Worm (Caenorhabditis elegans) whole organism, L1 larva: ENCODE measurements around the gene ppgn-1.

ENCODE experiments used
- C04F5.9 ChIP-seq: sonication (generic microtip); optimal IDR thresholded peaks from 2 replicates; lab custom pipeline; 2016; ENCODE audit warnings: missing genetic modification characterization, missing compliant biosample characterization
- C16A3.4 ChIP-seq: fragments of 150-350 bp; optimal IDR thresholded peaks from 2 replicates; lab custom pipeline; 2014; ENCODE audit warnings: missing biosample characterization, missing genetic modification characterization
- F16B12.6 ChIP-seq: fragments of 150-350 bp; optimal IDR thresholded peaks from 2 replicates; lab custom pipeline; 2014; ENCODE audit warnings: missing biosample characterization, missing genetic modification characterization
- ama-1 ChIP-seq: fragments of 150-350 bp; optimal IDR thresholded peaks from 2 replicates; lab custom pipeline; 2014
- ceh-63 ChIP-seq: fragments of 200-800 bp; sonication (Bioruptor generic); optimal IDR thresholded peaks from 2 replicates; lab custom pipeline; 2018; ENCODE audit warnings: mild to moderate bottlenecking, missing genetic modification characterization, missing compliant biosample characterization
- ceh-8 ChIP-seq: fragments of 200-800 bp; sonication (Bioruptor generic); optimal IDR thresholded peaks from 2 replicates; lab custom pipeline; 2018; ENCODE audit warnings: mild to moderate bottlenecking, missing genetic modification characterization, moderate library complexity, missing compliant biosample characterization
- ceh-88 ChIP-seq: fragments of 200-800 bp; sonication (Bioruptor generic); IDR thresholded peaks from 2 replicates; pipeline ENCODE4 v1.3.6; 2022; ENCODE audit warnings: missing genetic modification characterization, missing compliant biosample characterization
- dsc-1 ChIP-seq: sonication (generic microtip); optimal IDR thresholded peaks from 2 replicates; lab custom pipeline; 2016; ENCODE audit warnings: mild to moderate bottlenecking, missing genetic modification characterization, missing compliant biosample characterization
- efl-1 ChIP-seq, 4 experiments: fragments of 150-350 bp; optimal IDR thresholded peaks in 3 of 4; peaks in 1 of 4; 1 replicate in 1 of 4; 2 replicates in 3 of 4; lab custom pipeline; 2014; ENCODE audit warnings: missing biosample characterization in 2 of 4, missing genetic modification characterization in 2 of 4, missing genetic modification reagents in 2 of 4
- efl-3 ChIP-seq: fragments of 200-800 bp; sonication (Bioruptor generic); optimal IDR thresholded peaks from 2 replicates; lab custom pipeline; 2018; ENCODE audit warnings: mild to moderate bottlenecking, missing genetic modification characterization, missing compliant biosample characterization
- egl-13 ChIP-seq: sonication (generic microtip); optimal IDR thresholded peaks from 2 replicates; lab custom pipeline; 2016; ENCODE audit warnings: missing genotype, missing genetic modification reagents, missing genetic modification characterization, missing compliant biosample characterization
- elt-2 ChIP-seq: sonication (generic microtip); optimal IDR thresholded peaks from 2 replicates; lab custom pipeline; 2016; ENCODE audit warnings: missing genetic modification characterization, mild to moderate bottlenecking, inconsistent platforms, missing compliant biosample characterization, missing genetic modification reagents
- fkh-4 ChIP-seq: sonication (generic microtip); optimal IDR thresholded peaks from 2 replicates; lab custom pipeline; 2016; ENCODE audit warnings: missing compliant biosample characterization, missing genetic modification characterization, borderline replicate concordance
- fos-1 ChIP-seq: fragments of 150-350 bp; optimal IDR thresholded peaks from 2 replicates; lab custom pipeline; 2014; ENCODE audit warnings: missing biosample characterization, missing genetic modification characterization
- grh-1 ChIP-seq: fragments of 200-800 bp; sonication (Bioruptor generic); IDR thresholded peaks from 2 replicates; pipeline ENCODE4 v1.3.6; 2022; ENCODE audit warnings: missing genetic modification reagents, missing genetic modification characterization, missing compliant biosample characterization
- hlh-17 ChIP-seq: fragments of 200-800 bp; sonication (Bioruptor generic); optimal IDR thresholded peaks from 2 replicates; lab custom pipeline; 2018; ENCODE audit warnings: missing genetic modification characterization, mild to moderate bottlenecking, missing compliant biosample characterization, moderate library complexity, borderline replicate concordance
- irx-1 ChIP-seq: sonication (generic microtip); optimal IDR thresholded peaks from 2 replicates; lab custom pipeline; 2016; ENCODE audit warnings: missing genetic modification characterization, missing compliant biosample characterization
- lin-13 ChIP-seq: fragments of 150-350 bp; optimal IDR thresholded peaks from 2 replicates; lab custom pipeline; 2014; ENCODE audit warnings: missing biosample characterization, missing genetic modification reagents, missing genetic modification characterization
- lin-14 ChIP-seq: fragments of 200-800 bp; sonication (Bioruptor generic); optimal IDR thresholded peaks from 2 replicates; lab custom pipeline; 2018; ENCODE audit warnings: mild to moderate bottlenecking, missing genetic modification characterization, moderate library complexity, missing compliant biosample characterization
- lin-35 ChIP-seq, 2 experiments: fragments of 150-350 bp; optimal IDR thresholded peaks; 2 replicates each; lab custom pipeline; 2014; ENCODE audit warnings: missing biosample characterization in 2 of 2, missing genetic modification characterization in 2 of 2, missing genetic modification reagents in 2 of 2
- lir-3 ChIP-seq: sonication (generic microtip); optimal IDR thresholded peaks from 2 replicates; lab custom pipeline; 2016; ENCODE audit warnings: mild to moderate bottlenecking, missing genetic modification characterization, moderate library complexity, missing compliant biosample characterization; ENCODE audit not compliant: poor library complexity
- mab-9 ChIP-seq: fragments of 200-800 bp; sonication (Bioruptor generic); IDR thresholded peaks from 2 replicates; pipeline ENCODE4 v1.3.6; 2022; ENCODE audit warnings: missing genetic modification reagents, missing genetic modification characterization, missing compliant biosample characterization
- mdl-1 ChIP-seq, 2 experiments: fragments of 150-350 bp; optimal IDR thresholded peaks; 2 replicates each; lab custom pipeline; 2014 to 2017; ENCODE audit warnings: missing biosample characterization in 2 of 2, missing genetic modification characterization in 2 of 2, inconsistent platforms in 1 of 2
- mef-2 ChIP-seq: fragments of 150-350 bp; optimal IDR thresholded peaks from 2 replicates; lab custom pipeline; 2014; ENCODE audit warnings: missing biosample characterization, missing genetic modification characterization
- mep-1 ChIP-seq: fragments of 150-350 bp; optimal IDR thresholded peaks from 2 replicates; lab custom pipeline; 2014; ENCODE audit warnings: missing biosample characterization, missing genetic modification characterization
- nhr-19 ChIP-seq: fragments of 200-800 bp; sonication (Bioruptor generic); conservative IDR thresholded peaks from 2 replicates; pipeline ENCODE4 v1.3.6; 2022; ENCODE audit warnings: missing genetic modification characterization, missing compliant biosample characterization
- nhr-20 ChIP-seq: sonication (generic microtip); optimal IDR thresholded peaks from 2 replicates; lab custom pipeline; 2016; ENCODE audit warnings: mild to moderate bottlenecking, missing genetic modification characterization, missing compliant biosample characterization
- nhr-71 ChIP-seq: sonication (generic microtip); optimal IDR thresholded peaks from 2 replicates; lab custom pipeline; 2016; ENCODE audit warnings: mild to moderate bottlenecking, missing genetic modification characterization, moderate library complexity, missing compliant biosample characterization
- nhr-85 ChIP-seq: sonication (generic microtip); peaks from one replicate; lab custom pipeline; 2016; ENCODE audit warnings: missing genetic modification characterization, inconsistent platforms, missing compliant biosample characterization
- nhr-90 ChIP-seq: sonication (generic microtip); optimal IDR thresholded peaks from 2 replicates; lab custom pipeline; 2016; ENCODE audit warnings: mild to moderate bottlenecking, missing genetic modification characterization, missing compliant biosample characterization; ENCODE audit not compliant: poor library complexity
- pag-3 ChIP-seq: sonication (generic microtip); optimal IDR thresholded peaks from 2 replicates; lab custom pipeline; 2017; ENCODE audit warnings: missing genetic modification characterization, mild to moderate bottlenecking, missing compliant biosample characterization, antibody characterized with exemption, borderline replicate concordance; ENCODE audit not compliant: insufficient read depth
- pqm-1 ChIP-seq: sonication (generic microtip); optimal IDR thresholded peaks from 3 replicates; lab custom pipeline; 2017; ENCODE audit warnings: missing biosample characterization, missing genetic modification characterization
- skn-1 ChIP-seq: fragments of 150-350 bp; optimal IDR thresholded peaks from 2 replicates; lab custom pipeline; 2014; ENCODE audit warnings: missing biosample characterization, missing genetic modification characterization
- snpc-4 ChIP-seq: fragments of 150-350 bp; optimal IDR thresholded peaks from 2 replicates; lab custom pipeline; 2014; ENCODE audit warnings: missing biosample characterization, missing genetic modification characterization
- sox-4 ChIP-seq: sonication (generic microtip); optimal IDR thresholded peaks from 2 replicates; lab custom pipeline; 2016; ENCODE audit warnings: missing genetic modification characterization, missing compliant biosample characterization
- sup-37 ChIP-seq: fragments of 200-800 bp; sonication (Bioruptor generic); optimal IDR thresholded peaks from 2 replicates; lab custom pipeline; 2018; ENCODE audit warnings: mild to moderate bottlenecking, missing genetic modification characterization, missing compliant biosample characterization
- swsn-7 ChIP-seq: sonication (generic microtip); optimal IDR thresholded peaks from 2 replicates; lab custom pipeline; 2016; ENCODE audit warnings: missing genetic modification characterization, missing compliant biosample characterization
- tbx-2 ChIP-seq: sonication (generic microtip); optimal IDR thresholded peaks from 2 replicates; lab custom pipeline; 2016; ENCODE audit warnings: missing genetic modification characterization, missing compliant biosample characterization
- unc-62 ChIP-seq: fragments of 150-350 bp; optimal IDR thresholded peaks from 2 replicates; lab custom pipeline; 2014; ENCODE audit warnings: missing biosample characterization, missing genetic modification reagents, missing genetic modification characterization
- unc-98 ChIP-seq: fragments of 200-800 bp; sonication (Bioruptor generic); IDR thresholded peaks from 2 replicates; pipeline ENCODE4 v1.3.6; 2022; ENCODE audit warnings: missing genetic modification characterization, missing compliant biosample characterization
- zag-1 ChIP-seq: fragments of 150-350 bp; optimal IDR thresholded peaks from 2 replicates; lab custom pipeline; 2014; ENCODE audit warnings: missing biosample characterization, missing genetic modification characterization
- zip-4 ChIP-seq: fragments of 200-800 bp; sonication (Bioruptor generic); optimal IDR thresholded peaks from 2 replicates; lab custom pipeline; 2018; ENCODE audit warnings: mild to moderate bottlenecking, missing genetic modification characterization, moderate library complexity, missing compliant biosample characterization
- ztf-11 ChIP-seq, 2 experiments: sonication (generic microtip); optimal IDR thresholded peaks; 2 replicates each; lab custom pipeline; 2016 to 2017; ENCODE audit warnings: missing genetic modification characterization in 2 of 2, missing biosample characterization in 1 of 2, missing compliant biosample characterization in 1 of 2
- ztf-4 ChIP-seq: fragments of 150-350 bp; optimal IDR thresholded peaks from 2 replicates; lab custom pipeline; 2014; ENCODE audit warnings: missing biosample characterization, missing genetic modification characterization

The ppgn-1 gene

DNA sequence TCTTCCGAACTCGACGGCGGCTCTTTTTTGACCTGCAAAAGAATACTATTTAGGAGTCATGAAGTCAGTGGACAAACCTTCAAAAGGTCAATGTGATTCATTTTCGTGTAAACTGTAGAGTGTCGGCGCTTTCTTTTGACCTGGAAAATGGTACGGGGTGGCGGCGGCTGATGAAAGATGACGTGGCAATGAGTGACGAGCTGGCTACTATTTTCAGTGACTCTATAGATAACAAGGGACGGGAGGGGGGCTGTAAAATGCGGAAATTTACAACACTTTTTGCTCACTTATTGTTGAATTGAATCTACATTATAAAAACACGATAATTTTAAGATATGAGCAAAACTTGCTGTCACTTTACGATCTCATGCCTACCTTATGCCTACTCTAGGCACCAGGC lies 48.5 kb downstream of the ppgn-1 start, which contains the start of gene lin-1:
lin-1 (minus strand) TSS at position 101 of the 400 bp plus-strand sequence.
- no peak for TF ChIP-seq sox-4 (tag; lab: Kevin White, UChicago)

DNA sequence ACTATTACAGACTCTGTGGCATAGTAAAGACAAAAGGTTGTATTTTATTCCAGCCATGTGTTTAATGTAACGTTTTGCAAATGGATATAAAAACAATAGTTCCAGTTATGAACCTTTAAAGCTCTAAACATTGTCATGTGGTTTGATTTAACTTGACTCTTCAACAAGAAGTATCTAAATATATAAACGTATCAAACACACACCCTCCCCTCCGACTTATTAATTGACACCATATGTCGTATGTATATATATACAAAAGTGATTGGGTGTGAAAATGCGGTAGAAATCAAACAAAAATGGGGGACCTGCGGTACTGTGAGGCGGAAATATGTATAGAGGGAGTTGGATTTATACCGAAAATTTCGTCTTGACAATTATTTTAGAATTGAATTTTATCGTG lies 50.3 kb downstream of the ppgn-1 start:
- no peak for TF ChIP-seq unc-98 (GFP tag; lab: Robert Waterston, UW)
- TF ChIP-seq zag-1 (tag; lab: Kevin White, UChicago), result no peak
- no peak for TF ChIP-seq grh-1 (GFP tag; lab: Robert Waterston, UW)
- TF ChIP-seq ama-1 (lab: Kevin White, UChicago), result no peak
- peak; percentile 62 for TF ChIP-seq dsc-1 (tag; lab: Kevin White, UChicago)
- no peak for TF ChIP-seq nhr-19
- peak; percentile 61 for TF ChIP-seq fkh-4 (tag; lab: Kevin White, UChicago)

DNA sequence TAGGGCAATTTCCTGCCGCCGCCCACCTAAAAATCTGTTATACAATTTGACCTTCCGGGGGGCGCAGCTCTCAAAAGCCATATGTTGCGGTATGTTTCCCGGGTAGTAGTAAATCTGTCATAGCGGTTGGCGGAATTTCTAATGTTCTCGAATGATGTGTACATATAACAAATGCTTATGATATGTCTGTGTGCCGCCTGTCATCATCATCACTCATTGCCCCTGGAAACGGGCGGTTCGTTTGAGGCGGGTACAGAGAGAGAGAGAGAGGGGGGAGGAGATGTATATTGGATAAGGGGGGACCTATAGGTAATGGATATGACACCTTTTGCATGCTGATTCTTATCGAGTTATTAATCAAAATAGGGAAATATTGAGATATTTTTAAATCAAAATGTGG lies 52.1 kb downstream of the ppgn-1 start:
- no peak for TF ChIP-seq F16B12.6
- no peak for TF ChIP-seq ama-1 (lab: Kevin White, UChicago)
- no peak for TF ChIP-seq elt-2 (tag; lab: Kevin White, UChicago)
- TF ChIP-seq ztf-11 (tag; optimal IDR thresholded peaks at IDR 0.05; lab: Kevin White, UChicago), result peak in 1 of 2 experiments; percentile 33

DNA sequence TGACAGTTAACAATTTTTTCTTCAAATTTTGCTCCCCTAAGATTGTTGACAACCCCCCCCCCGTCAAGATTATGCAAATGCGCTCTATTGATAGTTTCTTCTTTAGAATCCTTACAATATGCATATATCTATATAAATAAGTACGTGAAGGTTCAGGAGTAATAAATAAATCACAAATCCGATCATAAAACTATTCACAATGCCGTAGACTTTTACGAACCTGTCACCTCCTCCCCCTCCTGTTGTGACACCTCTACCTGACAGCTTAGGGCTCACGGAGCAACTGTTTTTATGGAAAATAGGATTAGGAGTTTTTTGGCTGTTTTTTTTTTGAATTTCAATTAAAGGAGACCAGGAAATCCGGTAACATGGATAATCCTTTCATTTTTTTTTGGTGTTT lies 56.6 kb downstream of the ppgn-1 start:
- no peak for TF ChIP-seq ceh-88
- no peak for TF ChIP-seq nhr-71
- no peak for TF ChIP-seq grh-1 (GFP tag; lab: Robert Waterston, UW)
- TF ChIP-seq pag-3, result no peak
- no peak for TF ChIP-seq lin-35 (GFP tag; optimal IDR thresholded peaks at IDR 0.05; lab: Kevin White, UChicago)
- TF ChIP-seq swsn-7 (tag; lab: Kevin White, UChicago), result no peak
- TF ChIP-seq hlh-17 (GFP tag; lab: Kevin White, UChicago), result no peak
- no peak for TF ChIP-seq lin-13 (GFP tag; lab: Kevin White, UChicago)
- TF ChIP-seq zip-4 (GFP tag; lab: Kevin White, UChicago), result no peak
- no peak for TF ChIP-seq ceh-8
- TF ChIP-seq pqm-1 (tag; lab: Kevin White, UChicago), result no peak

DNA sequence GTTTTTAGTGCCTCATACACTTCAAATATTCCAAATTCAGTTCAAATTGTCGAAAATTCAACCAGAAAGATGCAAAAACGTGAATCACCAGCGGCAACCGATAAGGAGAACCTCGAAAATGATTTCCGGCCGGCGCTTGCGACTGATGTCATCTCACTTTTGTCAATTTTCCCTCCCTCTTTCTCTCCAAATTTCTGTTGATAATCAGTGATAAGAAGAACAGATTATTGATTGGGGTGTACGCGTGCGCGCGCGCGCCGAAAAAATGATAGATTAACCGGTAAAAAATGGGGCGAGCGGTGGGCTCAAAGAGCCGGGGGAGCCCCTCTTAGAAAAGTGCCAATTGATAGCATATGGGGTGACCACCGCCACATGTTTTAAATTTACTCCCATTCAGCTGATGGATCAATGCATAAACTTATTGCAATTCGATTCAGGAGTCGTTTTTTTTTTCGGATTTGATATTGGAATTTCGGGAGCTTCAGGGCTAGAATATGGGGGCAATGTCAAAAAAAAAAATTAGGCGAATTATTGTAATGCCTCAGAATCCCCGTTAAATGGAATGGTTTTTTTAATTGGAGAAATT lies 64.2 kb downstream of the ppgn-1 start:
- TF ChIP-seq C16A3.4 (tag; lab: Kevin White, UChicago) (no peak), mab-9 (GFP tag; lab: Robert Waterston, UW) (no peak), efl-3 (GFP tag; lab: Kevin White, UChicago) (no peak), C04F5.9 (no peak), nhr-85 (no peak), ceh-63 (GFP tag; lab: Kevin White, UChicago) (no peak), sup-37 (GFP tag; lab: Kevin White, UChicago) (no peak), fkh-4 (tag; lab: Kevin White, UChicago) (peak; percentile 59), lir-3 (tag; lab: Kevin White, UChicago) (no peak), dsc-1 (tag; lab: Kevin White, UChicago) (peak; percentile 85), mep-1 (tag; lab: Kevin White, UChicago) (no peak), unc-62 (GFP tag; lab: Kevin White, UChicago) (no peak), lin-14 (no peak), fos-1 (tag; lab: Kevin White, UChicago) (no peak), skn-1 (no peak), nhr-20 (tag; lab: Kevin White, UChicago) (no peak), mdl-1 (tag; optimal IDR thresholded peaks at IDR 0.05; lab: Kevin White, UChicago) (no peak), nhr-90 (tag; lab: Kevin White, UChicago) (no peak), ztf-4 (tag; lab: Kevin White, UChicago) (no peak), tbx-2 (tag; lab: Kevin White, UChicago) (no peak), pqm-1 (tag; lab: Kevin White, UChicago) (peak; percentile 25), snpc-4 (tag; lab: Kevin White, UChicago) (no peak), irx-1 (tag; lab: Kevin White, UChicago) (no peak), efl-1 (optimal IDR thresholded peaks at IDR 0.05; lab: Kevin White, UChicago) (no peak), efl-1 (GFP tag; optimal IDR thresholded peaks at IDR 0.05 in 1 of 2; lab: Kevin White, UChicago) (peak in 1 of 2 experiments; percentile 52), lin-35 (GFP tag; optimal IDR thresholded peaks at IDR 0.05; lab: Kevin White, UChicago) (peak in 1 of 2 experiments; percentile 36), mef-2 (no peak), egl-13 (tag; lab: Kevin White, UChicago) (no peak)
